Fruit fly (Drosophila melanogaster) whole organism, wandering third instar larva: Measurements from ENCODE around the gene CG6927.

Experiments used
- CG32264 ChIP-seq: fragments of 200-800 bp; sonication (Bioruptor generic); optimal IDR thresholded peaks from 2 replicates; lab custom pipeline; 2016; ENCODE audit warnings: missing biosample characterization, missing genetic modification characterization
- CG9705 ChIP-seq: fragments of 200-800 bp; sonication (Bioruptor generic); optimal IDR thresholded peaks from 2 replicates; lab custom pipeline; 2018; ENCODE audit warnings: missing biosample characterization, mild to moderate bottlenecking, missing genetic modification characterization
- CrebA ChIP-seq: fragments of 200-800 bp; sonication (Bioruptor generic); optimal IDR thresholded peaks from 2 replicates; lab custom pipeline; 2016; ENCODE audit warnings: missing biosample characterization, mild to moderate bottlenecking, missing genetic modification characterization, borderline replicate concordance
- Dfd ChIP-seq: fragments of >200 bp; optimal IDR thresholded peaks from 2 replicates; lab custom pipeline; 2017; ENCODE audit warnings: missing biosample characterization, missing genetic modification characterization
- HLH106 ChIP-seq: fragments of 200-800 bp; optimal IDR thresholded peaks from 3 replicates; lab custom pipeline; 2019; ENCODE audit warnings: missing biosample characterization, mild to moderate bottlenecking, missing genetic modification characterization, moderate library complexity
- Hnf4 ChIP-seq: fragments of 200-800 bp; sonication (Bioruptor generic); optimal IDR thresholded peaks from 2 replicates; lab custom pipeline; 2016; ENCODE audit warnings: missing biosample characterization, mild to moderate bottlenecking, missing genetic modification characterization
- Hr78 ChIP-seq: fragments of >200 bp; optimal IDR thresholded peaks from 2 replicates; lab custom pipeline; 2017; ENCODE audit warnings: missing biosample characterization, missing genetic modification characterization
- Hr83 ChIP-seq: fragments of 200-300 bp; sonication (Bioruptor generic); optimal IDR thresholded peaks from 2 replicates; lab custom pipeline; 2016; ENCODE audit warnings: missing biosample characterization, mild to moderate bottlenecking, missing genetic modification characterization, moderate library complexity; ENCODE audit not compliant: poor library complexity, severe bottlenecking
- Jra ChIP-seq: sonication (Bioruptor generic); optimal IDR thresholded peaks from 2 replicates; lab custom pipeline; 2016; ENCODE audit warnings: missing biosample characterization, missing genetic modification characterization
- Mio ChIP-seq: sonication (Bioruptor generic); optimal IDR thresholded peaks from 2 replicates; lab custom pipeline; 2016; ENCODE audit warnings: missing biosample characterization, missing genetic modification characterization
- Myc ChIP-seq: fragments of >200 bp; optimal IDR thresholded peaks from 2 replicates; lab custom pipeline; 2017
- N ChIP-seq: fragments of >200 bp; optimal IDR thresholded peaks from 2 replicates; lab custom pipeline; 2018; ENCODE audit warnings: missing biosample characterization, missing external identifiers, missing genetic modification characterization
- Rel ChIP-seq, 2 experiments: fragments of 200-800 bp; sonication (Bioruptor generic) in 1 of 2; optimal IDR thresholded peaks; 2 replicates in 1 of 2; 3 replicates in 1 of 2; lab custom pipeline; 2016 to 2019; ENCODE audit warnings: mild to moderate bottlenecking in 2 of 2, missing biosample characterization in 2 of 2, missing genetic modification characterization in 2 of 2, moderate library complexity in 1 of 2
- Sp1 ChIP-seq: fragments of 200-800 bp; sonication (Bioruptor generic); optimal IDR thresholded peaks from 3 replicates; lab custom pipeline; 2019; ENCODE audit warnings: missing biosample characterization, mild to moderate bottlenecking, missing genetic modification characterization, moderate library complexity
- Vsx2 ChIP-seq: fragments of 200-300, 225-300 bp; sonication (Bioruptor generic); optimal IDR thresholded peaks from 2 replicates; lab custom pipeline; 2018; ENCODE audit warnings: missing biosample characterization, missing genetic modification characterization; ENCODE audit not compliant: partially characterized antibody
- br ChIP-seq: fragments of 200-800 bp; sonication (Bioruptor generic); optimal IDR thresholded peaks from 2 replicates; lab custom pipeline; 2016; ENCODE audit warnings: missing biosample characterization, missing genetic modification characterization
- dl ChIP-seq, 2 experiments: fragments of 175-275, 200-275 bp in 1 of 2; fragments of 200-275 bp in 1 of 2; sonication (Bioruptor generic); optimal IDR thresholded peaks; lab custom pipeline; 2018; ENCODE audit warnings: mild to moderate bottlenecking in 2 of 2, missing biosample characterization in 2 of 2, missing genetic modification characterization in 2 of 2, moderate library complexity in 2 of 2; ENCODE audit not compliant: partially characterized antibody in 2 of 2, insufficient read depth in 1 of 2
- dmrt93B ChIP-seq: fragments of 200-800 bp; sonication (Bioruptor generic); optimal IDR thresholded peaks from 2 replicates; lab custom pipeline; 2018; ENCODE audit warnings: missing biosample characterization, mild to moderate bottlenecking, missing genetic modification characterization
- foxo ChIP-seq, 2 experiments: fragments of 200-800 bp; sonication (Bioruptor generic); optimal IDR thresholded peaks; 2 replicates in 1 of 2; 3 replicates in 1 of 2; lab custom pipeline; 2016 to 2017; ENCODE audit warnings: missing biosample characterization in 2 of 2, missing genetic modification characterization in 2 of 2
- fru ChIP-seq: fragments of 200-800 bp; sonication (Bioruptor generic); optimal IDR thresholded peaks from 3 replicates; lab custom pipeline; 2016; ENCODE audit warnings: missing biosample characterization, mild to moderate bottlenecking, missing genetic modification characterization
- h ChIP-seq: fragments of 200-800 bp; sonication (Bioruptor generic); optimal IDR thresholded peaks from 3 replicates; lab custom pipeline; 2016; ENCODE audit warnings: missing biosample characterization, mild to moderate bottlenecking, missing genetic modification characterization
- jim ChIP-seq: fragments of 175-275, 200-325 bp; sonication (Bioruptor generic); optimal IDR thresholded peaks from 2 replicates; lab custom pipeline; 2016; ENCODE audit warnings: missing biosample characterization, mild to moderate bottlenecking, missing genetic modification characterization
- lola ChIP-seq: fragments of >200 bp; optimal IDR thresholded peaks from 2 replicates; lab custom pipeline; 2017; ENCODE audit warnings: missing biosample characterization, missing genetic modification characterization
- pan ChIP-seq: fragments of >200 bp; optimal IDR thresholded peaks from 2 replicates; lab custom pipeline; 2017
- psq ChIP-seq: fragments of 200-800 bp; sonication (Bioruptor generic); optimal IDR thresholded peaks from 3 replicates; lab custom pipeline; 2017; ENCODE audit warnings: missing biosample characterization, mild to moderate bottlenecking, missing genetic modification characterization, moderate library complexity
- rgr ChIP-seq: fragments of 200-800 bp; sonication (Bioruptor generic); optimal IDR thresholded peaks from 3 replicates; lab custom pipeline; 2016; ENCODE audit warnings: missing biosample characterization, mild to moderate bottlenecking, missing genetic modification characterization
- sage ChIP-seq: fragments of 200-800 bp; sonication (Bioruptor generic); optimal IDR thresholded peaks from 2 replicates; lab custom pipeline; 2016; ENCODE audit warnings: missing biosample characterization, mild to moderate bottlenecking, missing genetic modification characterization
- sv ChIP-seq: fragments of 200-800 bp; sonication (Bioruptor generic); optimal IDR thresholded peaks from 3 replicates; lab custom pipeline; 2016; ENCODE audit warnings: missing biosample characterization, missing genetic modification characterization
- tai ChIP-seq: sonication (Bioruptor generic); optimal IDR thresholded peaks from 2 replicates; lab custom pipeline; 2016; ENCODE audit warnings: missing biosample characterization, missing genetic modification characterization
- usp ChIP-seq: fragments of >200 bp; optimal IDR thresholded peaks from 2 replicates; lab custom pipeline; 2017; ENCODE audit warnings: missing biosample characterization, missing genetic modification characterization
- woc ChIP-seq: sonication (Bioruptor generic); optimal IDR thresholded peaks from 2 replicates; lab custom pipeline; 2016; ENCODE audit warnings: missing biosample characterization, mild to moderate bottlenecking, missing genetic modification characterization

The CG6927 gene

dm6 chrX:4885875-4886274, 20.8 kb upstream of the CG6927 start:
- TF ChIP-seq CG32264 (no peak), Vsx2 (GFP tag; lab: Kevin White, UChicago) (no peak), dl (GFP tag; optimal IDR thresholded peaks at IDR 0.05; lab: Kevin White, UChicago; ENCODE audit: insufficient read depth in 1 of 2, partially characterized antibody in 2 of 2) (no peak), HLH106 (tag; lab: Kevin White, UChicago) (no peak), jim (GFP tag; lab: Kevin White, UChicago) (no peak), N (GFP tag; lab: Kevin White, UChicago) (no peak)

- TF ChIP-seq Dfd (GFP tag; lab: Kevin White, UChicago) (peak; percentile 78), jim (GFP tag; lab: Kevin White, UChicago) (no peak)
These were observed 12.1 kb upstream of the CG6927 start for dm6 chrX:4894596-4894995.

- TF ChIP-seq Mio (GFP tag; lab: Kevin White, UChicago): no peak
- peak; percentile 8 for TF ChIP-seq pan (lab: Kevin White, UChicago)
- TF ChIP-seq, all 38 proteins: peak for 1
These were observed 9.8 kb upstream of the CG6927 start for dm6 chrX:4896892-4897291.

- TF ChIP-seq Mio (GFP tag; lab: Kevin White, UChicago) (peak; percentile 2), h (GFP tag; lab: Kevin White, UChicago) (peak; percentile 61), HLH106 (tag; lab: Kevin White, UChicago) (peak; percentile 59), Hnf4 (GFP tag; lab: Kevin White, UChicago) (peak; percentile 77), sage (peak; percentile 79), rgr (GFP tag; lab: Kevin White, UChicago) (peak; percentile 54), CG32264 (peak; percentile 74), lola (GFP tag; lab: Kevin White, UChicago) (no peak), Rel (GFP tag; optimal IDR thresholded peaks at IDR 0.05; lab: Kevin White, UChicago) (peak; percentile 93), Rel (tag; optimal IDR thresholded peaks at IDR 0.05; lab: Kevin White, UChicago) (peak; percentile 79), foxo (GFP tag; optimal IDR thresholded peaks at IDR 0.05; lab: Kevin White, UChicago) (peak; percentile 32 to 86), tai (GFP tag; lab: Kevin White, UChicago) (no peak), dmrt93B (GFP tag; lab: Kevin White, UChicago) (peak; percentile 67), sv (GFP tag; lab: Kevin White, UChicago) (no peak), Hr78 (no peak), Jra (GFP tag; lab: Kevin White, UChicago) (peak; percentile 40), usp (no peak), CG9705 (GFP tag; lab: Kevin White, UChicago) (peak; percentile 80), br (peak; percentile 80), jim (GFP tag; lab: Kevin White, UChicago) (peak; percentile 99), woc (GFP tag; lab: Kevin White, UChicago) (peak; percentile 0), CrebA (GFP tag; lab: Kevin White, UChicago) (peak; percentile 98), fru (GFP tag; lab: Kevin White, UChicago) (peak; percentile 85), Dfd (GFP tag; lab: Kevin White, UChicago) (no peak), N (GFP tag; lab: Kevin White, UChicago) (peak; percentile 27), psq (GFP tag; lab: Kevin White, UChicago) (peak; percentile 61), Sp1 (GFP tag; lab: Kevin White, UChicago) (peak; percentile 98), Hr83 (GFP tag; lab: Kevin White, UChicago) (no peak), Myc (lab: Kevin White, UChicago) (no peak)
These were observed 2.3 kb downstream of the CG6927 start, which contains the start of gene CG32772 for dm6 chrX:4908926-4909432. CG32772 (plus strand) TSS chrX:4909102.
